Worm (Caenorhabditis elegans) whole organism, L1 larva: Measurements from ENCODE around the gene Y58A7A.1.

Source experiments
- ceh-63 ChIP-seq: fragments of 200-800 bp; sonication (Bioruptor generic); optimal IDR thresholded peaks from 2 replicates; lab custom pipeline; 2018; ENCODE audit warnings: mild to moderate bottlenecking, missing genetic modification characterization, missing compliant biosample characterization
- fos-1 ChIP-seq: fragments of 150-350 bp; optimal IDR thresholded peaks from 2 replicates; lab custom pipeline; 2014; ENCODE audit warnings: missing biosample characterization, missing genetic modification characterization
- nhr-12 ChIP-seq: sonication (generic microtip); optimal IDR thresholded peaks from 2 replicates; lab custom pipeline; 2017; ENCODE audit warnings: missing biosample characterization, missing genetic modification characterization
- nhr-47 ChIP-seq: sonication (generic microtip); optimal IDR thresholded peaks from 2 replicates; lab custom pipeline; 2016; ENCODE audit warnings: mild to moderate bottlenecking, missing genetic modification characterization, moderate library complexity, missing compliant biosample characterization
- nhr-71 ChIP-seq: sonication (generic microtip); optimal IDR thresholded peaks from 2 replicates; lab custom pipeline; 2016; ENCODE audit warnings: mild to moderate bottlenecking, missing genetic modification characterization, moderate library complexity, missing compliant biosample characterization
- unc-86 ChIP-seq: sonication (generic microtip); optimal IDR thresholded peaks from 2 replicates; lab custom pipeline; 2016; ENCODE audit warnings: missing genetic modification characterization, missing compliant biosample characterization
- xbp-1 ChIP-seq: sonication (generic microtip); optimal IDR thresholded peaks from 2 replicates; lab custom pipeline; 2016; ENCODE audit warnings: missing genetic modification characterization, missing compliant biosample characterization

DNA sequence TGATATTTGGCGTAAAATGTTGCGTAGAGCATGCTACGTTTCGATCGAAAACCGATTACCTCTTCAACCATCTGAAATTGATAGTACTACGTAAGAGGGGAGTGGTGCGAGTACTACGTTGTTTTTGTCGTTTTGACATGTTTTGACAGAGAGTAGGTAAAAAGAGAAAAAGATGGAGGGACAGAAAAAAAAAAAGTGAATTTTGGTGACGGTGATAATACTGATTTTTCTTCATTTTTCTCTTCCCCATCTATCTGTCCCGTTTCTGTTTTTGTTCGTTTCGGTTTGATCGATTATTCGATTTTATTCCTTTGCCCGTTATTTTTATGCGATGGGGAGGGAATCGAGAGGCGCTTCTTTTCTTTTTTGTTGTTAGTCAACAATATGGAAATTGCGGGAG, 28.4 kb downstream of the Y58A7A.1 start, which contains the start of gene K11D12.8:
- TF ChIP-seq nhr-12 (no peak), unc-86 (tag; lab: Kevin White, UChicago) (no peak), nhr-47 (tag; lab: Kevin White, UChicago) (no peak), nhr-71 (tag; lab: Kevin White, UChicago) (no peak), fos-1 (no peak), xbp-1 (tag; lab: Kevin White, UChicago) (no peak), ceh-63 (GFP tag; lab: Kevin White, UChicago) (no peak)
